Worm (Caenorhabditis elegans): ENCODE results near the gene unc-34.

unc-34 gene

DNA sequence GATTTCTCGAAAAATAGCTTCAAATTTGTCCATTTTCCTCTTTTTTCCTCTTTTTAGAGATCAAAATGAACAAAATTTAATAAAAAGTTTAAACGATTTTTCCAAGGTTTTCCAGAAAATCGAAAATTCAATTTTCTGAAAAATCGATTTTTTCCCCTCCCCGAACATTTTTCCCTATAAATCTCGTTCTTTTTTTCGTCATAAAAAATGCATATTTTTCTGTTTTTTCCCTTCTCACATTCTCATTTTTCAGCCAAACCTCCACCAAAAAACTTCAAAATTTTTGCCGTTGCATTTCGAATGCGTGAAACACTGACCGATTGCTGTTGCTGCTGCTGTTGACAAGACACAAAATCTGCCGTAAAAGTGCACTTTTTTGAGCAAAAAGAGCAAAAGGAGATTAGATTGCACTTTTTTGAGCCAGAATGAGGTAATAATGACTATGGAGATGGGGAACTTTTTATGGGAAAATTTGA is at the start of gene unc-34, which contains the start of gene Y50D4C.12:
Gene unc-34 (plus strand): TSS at position 426 of the 476 bp plus-strand sequence.
Gene Y50D4C.12 (plus strand): TSS at position 301 of the 476 bp plus-strand sequence.
- TF ChIP-seq C16A3.4 (tag; optimal IDR thresholded peaks at IDR 0.05) (no peak), ceh-63 (GFP tag; optimal IDR thresholded peaks at IDR 0.05) (no peak), grh-1 (GFP tag; IDR thresholded peaks at IDR 0.05) (no peak), rnt-1 (tag; optimal IDR thresholded peaks at IDR 0.05) (no peak), unc-86 (tag; optimal IDR thresholded peaks at IDR 0.05) (no peak), sox-4 (tag; optimal IDR thresholded peaks at IDR 0.05) (no peak), nhr-28 (tag; optimal IDR thresholded peaks at IDR 0.05) (no peak), nhr-237 (tag; optimal IDR thresholded peaks at IDR 0.05) (no peak), nhr-90 (tag; optimal IDR thresholded peaks at IDR 0.05; ENCODE audit: poor library complexity) (no peak)

DNA sequence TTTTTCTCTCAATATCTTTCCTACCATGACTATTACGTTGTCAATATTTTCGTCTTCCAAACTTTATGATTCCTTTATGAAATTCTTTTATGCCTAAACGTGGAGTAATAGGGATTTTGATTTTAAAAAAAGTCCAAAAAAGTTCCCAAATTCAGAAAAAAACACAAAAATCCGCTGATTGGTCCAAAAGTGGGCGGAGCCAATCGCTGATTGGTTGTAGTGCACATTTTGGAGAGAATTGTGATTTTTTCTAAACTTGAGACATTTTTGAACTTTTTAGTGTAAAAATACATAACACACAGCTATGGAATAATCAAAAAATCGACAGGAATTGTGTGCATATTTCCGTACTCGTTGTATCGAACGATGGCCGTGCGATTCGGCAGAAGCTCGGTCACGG is 43.2 kb upstream of the unc-34 start:
- TF ChIP-seq ztf-4 (tag; optimal IDR thresholded peaks at IDR 0.05) (no peak), unc-98 (GFP tag; IDR thresholded peaks at IDR 0.05) (no peak), nhr-237 (tag; optimal IDR thresholded peaks at IDR 0.05) (no peak), lsy-2 (tag; optimal IDR thresholded peaks at IDR 0.05) (no peak), lin-35 (GFP tag; optimal IDR thresholded peaks at IDR 0.05) (no peak), pqm-1 (tag; optimal IDR thresholded peaks at IDR 0.05) (no peak), grh-1 (GFP tag; IDR thresholded peaks at IDR 0.05) (no peak), nhr-12 (tag; optimal IDR thresholded peaks at IDR 0.05) (no peak), nhr-84 (tag; optimal IDR thresholded peaks at IDR 0.05) (no peak), nhr-20 (tag; optimal IDR thresholded peaks at IDR 0.05) (no peak), nhr-90 (tag; optimal IDR thresholded peaks at IDR 0.05; ENCODE audit: poor library complexity) (no peak), ceh-90 (tag; optimal IDR thresholded peaks at IDR 0.05) (no peak), mef-2 (tag; optimal IDR thresholded peaks at IDR 0.05) (no peak), unc-86 (tag; optimal IDR thresholded peaks at IDR 0.05) (no peak), ceh-88 (GFP tag; IDR thresholded peaks at IDR 0.05) (no peak), nhr-85 (tag) (no peak), nhr-47 (tag; optimal IDR thresholded peaks at IDR 0.05) (no peak), F16B12.6 (tag; optimal IDR thresholded peaks at IDR 0.05) (no peak), pag-3 (tag; optimal IDR thresholded peaks at IDR 0.05; ENCODE audit: borderline replicate concordance, insufficient read depth) (no peak), aly-2 (tag; optimal IDR thresholded peaks at IDR 0.05) (no peak)

DNA sequence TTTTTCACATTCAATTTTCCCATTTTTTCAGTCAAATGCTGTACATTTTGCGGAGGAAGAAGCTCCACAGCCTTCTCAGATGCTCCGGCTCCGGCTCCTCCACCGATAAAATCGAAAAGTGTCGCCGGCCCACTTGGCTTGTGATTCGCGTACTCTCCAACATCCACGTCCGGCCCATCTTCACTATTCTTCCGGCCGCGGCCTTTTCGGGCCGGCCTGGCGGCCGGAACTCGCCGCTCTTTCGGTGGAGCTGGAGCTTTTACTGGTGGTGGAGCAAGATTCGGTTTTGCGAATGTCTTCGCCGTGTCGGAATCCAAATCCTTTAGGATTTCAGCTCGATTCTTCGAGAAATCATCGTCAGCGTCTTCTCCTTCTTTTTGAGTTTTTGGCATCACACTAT is 40.0 kb upstream of the unc-34 start:
- TF ChIP-seq nhr-19 (GFP tag; conservative IDR thresholded peaks at IDR 0.05) (no peak), fkh-8 (tag; optimal IDR thresholded peaks at IDR 0.05) (no peak), lin-39 (tag; optimal IDR thresholded peaks at IDR 0.05) (no peak), egl-13 (tag; optimal IDR thresholded peaks at IDR 0.05) (no peak), efl-3 (GFP tag; optimal IDR thresholded peaks at IDR 0.05) (no peak), nhr-237 (tag; optimal IDR thresholded peaks at IDR 0.05) (no peak), ceh-88 (GFP tag; IDR thresholded peaks at IDR 0.05) (no peak), elt-2 (tag; optimal IDR thresholded peaks at IDR 0.05) (no peak), ztf-4 (tag; optimal IDR thresholded peaks at IDR 0.05) (no peak), ets-5 (GFP tag; IDR thresholded peaks at IDR 0.05) (no peak)

DNA sequence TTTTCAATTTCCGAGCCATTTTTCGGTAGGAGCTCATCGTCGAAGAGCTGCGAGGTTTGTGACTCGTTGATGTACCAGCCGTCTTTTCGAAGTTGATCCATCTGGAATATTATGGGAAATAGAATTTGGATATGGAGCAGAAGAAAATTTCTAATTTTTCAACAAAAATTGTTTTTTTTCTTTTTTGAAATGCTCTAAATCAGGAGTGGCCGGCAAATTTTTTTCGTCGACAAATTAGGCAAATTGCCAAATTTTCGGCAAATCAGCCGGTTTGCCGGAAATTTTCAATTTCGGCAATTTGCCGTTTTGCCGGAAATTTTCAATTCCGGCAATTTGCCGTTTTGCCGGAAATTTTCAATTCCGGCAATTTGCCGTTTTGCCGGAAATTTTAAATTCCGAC is 37.4 kb upstream of the unc-34 start, which contains the start of gene Y50D4C.3:
Gene Y50D4C.3 (minus strand): TSS at position 101 of the 400 bp plus-strand sequence.
- TF ChIP-seq fkh-10 (GFP tag; optimal IDR thresholded peaks at IDR 0.05) (no peak), pag-3 (tag; optimal IDR thresholded peaks at IDR 0.05; ENCODE audit: borderline replicate concordance, insufficient read depth) (no peak), lin-39 (tag; optimal IDR thresholded peaks at IDR 0.05) (no peak), nhr-71 (tag; optimal IDR thresholded peaks at IDR 0.05) (no peak), nhr-85 (tag) (no peak), lin-13 (GFP tag; optimal IDR thresholded peaks at IDR 0.05) (no peak), sox-4 (tag; optimal IDR thresholded peaks at IDR 0.05) (no peak)

DNA sequence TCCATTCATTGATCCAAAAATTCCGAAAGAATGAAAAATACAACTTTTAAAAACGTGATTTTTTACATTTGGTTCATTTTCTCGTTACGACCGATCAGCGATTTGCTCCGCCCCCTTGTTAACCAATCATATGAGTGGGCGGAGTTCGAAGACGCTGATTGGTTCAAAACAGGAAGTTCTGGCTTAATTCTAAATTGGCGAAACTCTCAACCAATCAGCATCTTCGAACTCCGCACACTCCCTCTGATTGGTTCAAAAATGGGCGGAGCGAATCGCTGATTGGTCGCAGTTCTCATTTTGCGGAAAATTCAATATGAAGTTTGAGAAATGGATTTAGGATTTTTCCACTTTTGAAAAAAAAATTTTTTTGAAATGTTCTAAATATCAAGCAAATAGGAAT is 36.7 kb upstream of the unc-34 start:
- TF ChIP-seq unc-30 (tag; optimal IDR thresholded peaks at IDR 0.05) (no peak), tbx-2 (tag; optimal IDR thresholded peaks at IDR 0.05) (no peak), ets-5 (GFP tag; IDR thresholded peaks at IDR 0.05) (no peak), sptf-1 (tag; optimal IDR thresholded peaks at IDR 0.05) (no peak), lin-35 (GFP tag; optimal IDR thresholded peaks at IDR 0.05) (no peak)

All from whole organism, L1 larva.